Worm (Caenorhabditis elegans): ENCODE data around the gene C04G6.2.

DNA sequence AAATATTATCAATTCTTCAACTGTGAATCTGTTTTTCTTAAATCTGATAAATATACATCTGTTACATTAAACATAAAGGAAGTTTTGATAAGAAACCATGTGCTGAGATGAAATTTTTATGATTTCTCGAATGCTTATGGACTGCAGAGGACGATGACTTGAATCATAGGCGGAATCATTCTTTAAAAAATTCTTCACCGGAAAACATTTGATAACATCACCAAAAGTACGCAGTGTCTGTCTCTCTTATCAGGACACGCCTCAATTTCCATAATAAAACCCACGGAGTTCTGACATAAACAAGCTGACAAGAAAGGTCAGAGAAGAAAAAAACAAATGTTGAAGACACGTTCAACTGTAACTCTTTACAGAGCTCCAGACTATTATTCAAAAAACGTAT is 16.7 kb downstream of the C04G6.2 start, which contains the start of gene F09C12.2:
- TF ChIP-seq nhr-25 (tag; optimal IDR thresholded peaks at IDR 0.05) (no peak), alr-1 (tag; optimal IDR thresholded peaks at IDR 0.05) (no peak), F13H6.1 (tag; optimal IDR thresholded peaks at IDR 0.05) (no peak), unc-62 (GFP tag; optimal IDR thresholded peaks at IDR 0.05) (no peak), egl-27 (tag; optimal IDR thresholded peaks at IDR 0.05) (no peak), ztf-1 (GFP tag; conservative IDR thresholded peaks at IDR 0.05) (no peak)
